Worm (Caenorhabditis elegans) whole organism, L1 larva: ENCODE measurements around the gene ZK550.6.

ENCODE experiments used
- C16A3.4 ChIP-seq: fragments of 150-350 bp; optimal IDR thresholded peaks from 2 replicates; lab custom pipeline; 2014; ENCODE audit warnings: missing biosample characterization, missing genetic modification characterization
- C34B4.2 ChIP-seq: sonication (generic microtip); optimal IDR thresholded peaks from 2 replicates; lab custom pipeline; 2017; ENCODE audit warnings: mild to moderate bottlenecking, missing genetic modification characterization, missing compliant biosample characterization
- aha-1 ChIP-seq: fragments of 150-350 bp; optimal IDR thresholded peaks from 2 replicates; lab custom pipeline; 2014; ENCODE audit warnings: missing biosample characterization, missing genetic modification characterization
- alr-1 ChIP-seq: fragments of 200-800 bp; sonication (Bioruptor generic); optimal IDR thresholded peaks from 2 replicates; lab custom pipeline; 2018; ENCODE audit warnings: borderline replicate concordance, mild to moderate bottlenecking, missing genetic modification characterization, missing compliant biosample characterization
- ama-1 ChIP-seq: fragments of 150-350 bp; optimal IDR thresholded peaks from 2 replicates; lab custom pipeline; 2014
- ceh-63 ChIP-seq: fragments of 200-800 bp; sonication (Bioruptor generic); optimal IDR thresholded peaks from 2 replicates; lab custom pipeline; 2018; ENCODE audit warnings: mild to moderate bottlenecking, missing genetic modification characterization, missing compliant biosample characterization
- ceh-88 ChIP-seq: fragments of 200-800 bp; sonication (Bioruptor generic); IDR thresholded peaks from 2 replicates; pipeline ENCODE4 v1.3.6; 2022; ENCODE audit warnings: missing genetic modification characterization, missing compliant biosample characterization
- ceh-90 ChIP-seq: sonication (generic microtip); optimal IDR thresholded peaks from 2 replicates; lab custom pipeline; 2016; ENCODE audit warnings: missing genetic modification characterization, missing compliant biosample characterization
- ces-1 ChIP-seq: fragments of 150-350 bp; optimal IDR thresholded peaks from 2 replicates; lab custom pipeline; 2014; ENCODE audit warnings: missing biosample characterization, missing genetic modification reagents, missing genetic modification characterization
- efl-1 ChIP-seq, 4 experiments: fragments of 150-350 bp; optimal IDR thresholded peaks in 3 of 4; peaks in 1 of 4; 1 replicate in 1 of 4; 2 replicates in 3 of 4; lab custom pipeline; 2014; ENCODE audit warnings: missing biosample characterization in 2 of 4, missing genetic modification characterization in 2 of 4, missing genetic modification reagents in 2 of 4
- efl-3 ChIP-seq: fragments of 200-800 bp; sonication (Bioruptor generic); optimal IDR thresholded peaks from 2 replicates; lab custom pipeline; 2018; ENCODE audit warnings: mild to moderate bottlenecking, missing genetic modification characterization, missing compliant biosample characterization
- egl-27 ChIP-seq, 2 experiments: fragments of 150-350 bp in 1 of 2; sonication (generic microtip); optimal IDR thresholded peaks; 3 replicates each; lab custom pipeline; 2017 to 2018; ENCODE audit warnings: missing biosample characterization in 2 of 2, missing genetic modification characterization in 2 of 2, missing genetic modification reagents in 2 of 2
- elt-3 ChIP-seq, 6 experiments: fragments of 150-350 bp in 1 of 6; sonication (generic microtip); optimal IDR thresholded peaks; 2 replicates each; lab custom pipeline; 2017 to 2018; ENCODE audit warnings: missing biosample characterization in 6 of 6, missing genetic modification characterization in 6 of 6, inconsistent platforms in 1 of 6
- fkh-10 ChIP-seq: sonication (generic microtip); optimal IDR thresholded peaks from 2 replicates; lab custom pipeline; 2017; ENCODE audit warnings: missing biosample characterization, missing genetic modification reagents, missing genetic modification characterization
- fkh-4 ChIP-seq: sonication (generic microtip); optimal IDR thresholded peaks from 2 replicates; lab custom pipeline; 2016; ENCODE audit warnings: missing compliant biosample characterization, missing genetic modification characterization, borderline replicate concordance
- fkh-8 ChIP-seq: sonication (generic microtip); optimal IDR thresholded peaks from 2 replicates; lab custom pipeline; 2016; ENCODE audit warnings: mild to moderate bottlenecking, missing genetic modification characterization, missing compliant biosample characterization
- hlh-17 ChIP-seq: fragments of 200-800 bp; sonication (Bioruptor generic); optimal IDR thresholded peaks from 2 replicates; lab custom pipeline; 2018; ENCODE audit warnings: missing genetic modification characterization, mild to moderate bottlenecking, missing compliant biosample characterization, moderate library complexity, borderline replicate concordance
- irx-1 ChIP-seq: sonication (generic microtip); optimal IDR thresholded peaks from 2 replicates; lab custom pipeline; 2016; ENCODE audit warnings: missing genetic modification characterization, missing compliant biosample characterization
- lin-14 ChIP-seq: fragments of 200-800 bp; sonication (Bioruptor generic); optimal IDR thresholded peaks from 2 replicates; lab custom pipeline; 2018; ENCODE audit warnings: mild to moderate bottlenecking, missing genetic modification characterization, moderate library complexity, missing compliant biosample characterization
- lin-15B ChIP-seq: fragments of 150-350 bp; sonication (generic microtip); optimal IDR thresholded peaks from 3 replicates; lab custom pipeline; 2014; ENCODE audit warnings: missing biosample characterization, missing genetic modification characterization
- lin-39 ChIP-seq: fragments of 150-350 bp; optimal IDR thresholded peaks from 2 replicates; lab custom pipeline; 2014; ENCODE audit warnings: missing biosample characterization, missing genetic modification reagents, missing genetic modification characterization
- mef-2 ChIP-seq: fragments of 150-350 bp; optimal IDR thresholded peaks from 2 replicates; lab custom pipeline; 2014; ENCODE audit warnings: missing biosample characterization, missing genetic modification characterization
- nhr-11 ChIP-seq: fragments of 150-350 bp; optimal IDR thresholded peaks from 2 replicates; lab custom pipeline; 2014; ENCODE audit warnings: missing biosample characterization, missing genetic modification characterization
- nhr-12 ChIP-seq: sonication (generic microtip); optimal IDR thresholded peaks from 2 replicates; lab custom pipeline; 2017; ENCODE audit warnings: missing biosample characterization, missing genetic modification characterization
- nhr-19 ChIP-seq: fragments of 200-800 bp; sonication (Bioruptor generic); conservative IDR thresholded peaks from 2 replicates; pipeline ENCODE4 v1.3.6; 2022; ENCODE audit warnings: missing genetic modification characterization, missing compliant biosample characterization
- nhr-237 ChIP-seq: fragments of 150-350 bp; optimal IDR thresholded peaks from 2 replicates; lab custom pipeline; 2014; ENCODE audit warnings: missing biosample characterization, missing genetic modification characterization
- nhr-71 ChIP-seq: sonication (generic microtip); optimal IDR thresholded peaks from 2 replicates; lab custom pipeline; 2016; ENCODE audit warnings: mild to moderate bottlenecking, missing genetic modification characterization, moderate library complexity, missing compliant biosample characterization
- nhr-76 ChIP-seq: sonication (generic microtip); optimal IDR thresholded peaks from 2 replicates; lab custom pipeline; 2017; ENCODE audit warnings: missing biosample characterization, missing genetic modification characterization
- nhr-84 ChIP-seq: sonication (generic microtip); optimal IDR thresholded peaks from 2 replicates; lab custom pipeline; 2017; ENCODE audit warnings: missing biosample characterization, missing genetic modification characterization
- nhr-90 ChIP-seq: sonication (generic microtip); optimal IDR thresholded peaks from 2 replicates; lab custom pipeline; 2016; ENCODE audit warnings: mild to moderate bottlenecking, missing genetic modification characterization, missing compliant biosample characterization; ENCODE audit not compliant: poor library complexity
- pag-3 ChIP-seq: sonication (generic microtip); optimal IDR thresholded peaks from 2 replicates; lab custom pipeline; 2017; ENCODE audit warnings: missing genetic modification characterization, mild to moderate bottlenecking, missing compliant biosample characterization, antibody characterized with exemption, borderline replicate concordance; ENCODE audit not compliant: insufficient read depth
- pqm-1 ChIP-seq: sonication (generic microtip); optimal IDR thresholded peaks from 3 replicates; lab custom pipeline; 2017; ENCODE audit warnings: missing biosample characterization, missing genetic modification characterization
- skn-1 ChIP-seq: fragments of 150-350 bp; optimal IDR thresholded peaks from 2 replicates; lab custom pipeline; 2014; ENCODE audit warnings: missing biosample characterization, missing genetic modification characterization
- snpc-4 ChIP-seq: fragments of 150-350 bp; optimal IDR thresholded peaks from 2 replicates; lab custom pipeline; 2014; ENCODE audit warnings: missing biosample characterization, missing genetic modification characterization
- snu-23 ChIP-seq: sonication (generic microtip); optimal IDR thresholded peaks from 2 replicates; lab custom pipeline; 2016; ENCODE audit warnings: missing genetic modification characterization, missing compliant biosample characterization
- sox-4 ChIP-seq: sonication (generic microtip); optimal IDR thresholded peaks from 2 replicates; lab custom pipeline; 2016; ENCODE audit warnings: missing genetic modification characterization, missing compliant biosample characterization
- tbx-2 ChIP-seq: sonication (generic microtip); optimal IDR thresholded peaks from 2 replicates; lab custom pipeline; 2016; ENCODE audit warnings: missing genetic modification characterization, missing compliant biosample characterization
- unc-130 ChIP-seq: fragments of 150-350 bp; optimal IDR thresholded peaks from 2 replicates; lab custom pipeline; 2017; ENCODE audit warnings: missing biosample characterization, missing genetic modification characterization, inconsistent platforms
- unc-30 ChIP-seq: sonication (generic microtip); optimal IDR thresholded peaks from 2 replicates; lab custom pipeline; 2017; ENCODE audit warnings: missing biosample characterization, missing genetic modification characterization
- unc-62 ChIP-seq: fragments of 150-350 bp; optimal IDR thresholded peaks from 2 replicates; lab custom pipeline; 2014; ENCODE audit warnings: missing biosample characterization, missing genetic modification reagents, missing genetic modification characterization
- unc-86 ChIP-seq: sonication (generic microtip); optimal IDR thresholded peaks from 2 replicates; lab custom pipeline; 2016; ENCODE audit warnings: missing genetic modification characterization, missing compliant biosample characterization
- vab-15 ChIP-seq: sonication (generic microtip); optimal IDR thresholded peaks from 2 replicates; lab custom pipeline; 2017; ENCODE audit warnings: missing genotype, mild to moderate bottlenecking, missing genetic modification characterization, missing compliant biosample characterization
- ztf-11 ChIP-seq, 2 experiments: sonication (generic microtip); optimal IDR thresholded peaks; 2 replicates each; lab custom pipeline; 2016 to 2017; ENCODE audit warnings: missing genetic modification characterization in 2 of 2, missing biosample characterization in 1 of 2, missing compliant biosample characterization in 1 of 2
- ztf-4 ChIP-seq: fragments of 150-350 bp; optimal IDR thresholded peaks from 2 replicates; lab custom pipeline; 2014; ENCODE audit warnings: missing biosample characterization, missing genetic modification characterization

The ZK550.6 gene

DNA sequence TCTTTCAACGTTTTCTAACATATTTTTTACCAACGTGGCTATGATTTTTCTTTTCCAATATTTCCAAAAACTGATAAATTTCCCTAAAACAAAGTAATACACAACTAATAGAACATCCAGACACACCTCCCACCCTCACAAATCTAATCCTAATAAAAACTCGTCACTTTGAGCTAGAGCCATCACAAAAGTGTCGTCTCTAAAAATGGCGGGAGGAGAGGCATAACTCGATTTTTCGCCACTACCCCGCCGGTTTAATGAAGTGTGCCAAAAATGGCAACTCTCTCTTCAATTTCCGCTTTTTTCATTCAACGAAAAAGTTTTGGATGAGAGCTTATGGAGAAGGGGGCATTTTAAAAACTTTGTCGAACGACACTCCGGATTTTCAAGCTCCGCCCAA is 29.4 kb downstream of the ZK550.6 start:
- TF ChIP-seq fkh-10 = peak; percentile 1
- no peak for TF ChIP-seq irx-1 (tag; lab: Kevin White, UChicago)
- TF ChIP-seq nhr-19 (GFP tag; lab: Robert Waterston, UW) = no peak
- TF ChIP-seq C16A3.4 = no peak

- TF ChIP-seq nhr-71 (tag; lab: Kevin White, UChicago) = no peak
- no peak for TF ChIP-seq nhr-90 (tag; lab: Kevin White, UChicago)
- TF ChIP-seq lin-15B = no peak
- TF ChIP-seq nhr-237 (tag; lab: Kevin White, UChicago) = no peak
- TF ChIP-seq ztf-11 (tag; optimal IDR thresholded peaks at IDR 0.05; lab: Kevin White, UChicago) = no peak
- TF ChIP-seq pag-3 (tag; lab: Kevin White, UChicago) = no peak
- TF ChIP-seq lin-39 (tag; lab: Kevin White, UChicago) = no peak
- no peak for TF ChIP-seq alr-1 (tag; lab: Kevin White, UChicago)
- TF ChIP-seq unc-62 = no peak
- no peak for TF ChIP-seq unc-86 (tag; lab: Kevin White, UChicago)
- no peak for TF ChIP-seq lin-14 (GFP tag; lab: Kevin White, UChicago)
- TF ChIP-seq skn-1 = no peak
- TF ChIP-seq ceh-63 (GFP tag; lab: Kevin White, UChicago) = no peak
- no peak for TF ChIP-seq irx-1 (tag; lab: Kevin White, UChicago)
- TF ChIP-seq vab-15 (tag; lab: Kevin White, UChicago) = no peak
Observed at ce11 chrIV:17230958-17231357, 31.3 kb downstream of the ZK550.6 start, which contains the start of gene npr-32. TSS of gene npr-32 (minus strand) at chrIV:17231058.

ce11 chrIV:17223474-17223873 is 38.8 kb downstream of the ZK550.6 start, which contains the start of gene Y116A8B.4:
TSS of gene Y116A8B.4 (plus strand) at chrIV:17223774.
- TF ChIP-seq nhr-71 (tag; lab: Kevin White, UChicago) (no peak), aha-1 (no peak), nhr-11 (tag; lab: Kevin White, UChicago) (no peak), tbx-2 (tag; lab: Kevin White, UChicago) (no peak), ces-1 (GFP tag; lab: Kevin White, UChicago) (no peak), unc-30 (tag; lab: Kevin White, UChicago) (no peak), ceh-90 (tag; lab: Kevin White, UChicago) (no peak), unc-130 (tag; lab: Kevin White, UChicago) (no peak), hlh-17 (GFP tag; lab: Kevin White, UChicago) (no peak), lin-39 (tag; lab: Kevin White, UChicago) (no peak), lin-14 (GFP tag; lab: Kevin White, UChicago) (no peak), unc-86 (tag; lab: Kevin White, UChicago) (no peak), ceh-88 (no peak), efl-3 (no peak), egl-27 (tag; optimal IDR thresholded peaks at IDR 0.05; lab: Kevin White, UChicago) (no peak), snpc-4 (tag; lab: Kevin White, UChicago) (no peak), C16A3.4 (no peak), C34B4.2 (tag; lab: Kevin White, UChicago) (no peak), fkh-10 (no peak)

DNA sequence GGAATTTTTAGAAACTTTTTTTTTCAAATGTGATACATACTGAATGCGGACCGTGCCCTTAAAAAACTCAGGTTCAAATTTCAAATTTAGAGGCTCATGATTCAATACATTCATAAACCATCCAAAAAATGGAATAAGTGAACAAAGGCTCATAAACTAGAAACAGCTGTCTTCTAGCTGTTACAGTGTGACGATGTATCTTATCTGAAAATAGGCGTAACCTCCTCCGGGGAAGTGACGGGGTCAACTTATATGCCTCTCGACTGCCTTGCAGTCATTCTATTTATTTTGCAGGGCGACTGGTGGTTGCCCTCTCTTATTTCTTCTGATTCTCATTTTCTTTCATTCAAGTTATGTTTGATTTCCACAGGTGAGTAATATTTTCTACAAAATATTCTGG is 46.2 kb downstream of the ZK550.6 start, which contains the start of gene Y116A8B.1:
Y116A8B.1 (plus strand) TSS at position 301 of the 400 bp plus-strand sequence.
- TF ChIP-seq lin-15B (no peak), efl-1 (optimal IDR thresholded peaks at IDR 0.05; lab: Kevin White, UChicago) (no peak), efl-1 (GFP tag; optimal IDR thresholded peaks at IDR 0.05 in 1 of 2; lab: Kevin White, UChicago) (peak in 1 of 2 experiments; percentile 65)
- TF ChIP-seq, all 84 proteins: peak for 1

DNA sequence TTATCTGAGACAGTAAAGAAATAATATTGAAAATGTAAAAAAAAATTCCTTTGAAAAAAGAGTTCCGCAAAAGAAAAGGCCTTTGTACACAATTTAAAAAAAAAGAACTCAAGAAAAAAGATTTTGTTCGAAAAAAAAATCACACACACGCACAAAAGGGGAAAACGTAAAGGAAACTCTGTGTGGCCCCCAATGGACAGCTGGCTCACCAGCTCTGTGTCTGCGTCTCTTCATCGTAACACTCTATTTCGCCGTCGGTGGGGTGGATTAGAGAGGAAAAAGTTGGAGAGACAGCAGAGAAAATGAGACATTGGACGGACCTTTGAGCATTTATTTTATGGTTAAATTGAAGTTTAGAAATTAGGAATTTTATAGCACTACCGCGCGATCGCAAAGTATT is 47.2 kb downstream of the ZK550.6 start:
- TF ChIP-seq ztf-4 (no peak), fkh-8 (tag; lab: Kevin White, UChicago) (no peak), unc-130 (tag; lab: Kevin White, UChicago) (no peak), ama-1 (lab: Kevin White, UChicago) (no peak), lin-14 (GFP tag; lab: Kevin White, UChicago) (peak; percentile 68), snpc-4 (tag; lab: Kevin White, UChicago) (no peak), nhr-12 (tag; lab: Kevin White, UChicago) (no peak), snu-23 (GFP tag; lab: Kevin White, UChicago) (peak; percentile 23), lin-15B (no peak), fkh-4 (tag; lab: Kevin White, UChicago) (no peak), nhr-19 (GFP tag; lab: Robert Waterston, UW) (no peak), nhr-84 (tag; lab: Kevin White, UChicago) (no peak), sox-4 (tag; lab: Kevin White, UChicago) (no peak), pqm-1 (no peak), elt-3 (tag; optimal IDR thresholded peaks at IDR 0.05; lab: Kevin White, UChicago) (no peak), nhr-76 (no peak), nhr-71 (tag; lab: Kevin White, UChicago) (peak; percentile 33), mef-2 (no peak)
